Worm (Caenorhabditis elegans): Measurements from ENCODE around the gene Y39A1A.17.

ce11 chrIII:10706481-10706880 is 15.6 kb upstream of the Y39A1A.17 start:
- TF ChIP-seq mec-3 (tag; optimal IDR thresholded peaks at IDR 0.05; ENCODE audit: borderline replicate concordance) = no peak
- no peak for TF ChIP-seq fkh-10 (GFP tag; optimal IDR thresholded peaks at IDR 0.05)
- no peak for TF ChIP-seq nhr-11 (tag; optimal IDR thresholded peaks at IDR 0.05)
- no peak for TF ChIP-seq hlh-30 (tag; optimal IDR thresholded peaks at IDR 0.05; ENCODE audit: insufficient read depth)
- TF ChIP-seq pqm-1 (tag; optimal IDR thresholded peaks at IDR 0.05) = no peak
- TF ChIP-seq K09A11.1 (tag; optimal IDR thresholded peaks at IDR 0.05; ENCODE audit: insufficient read depth) = no peak
- no peak for TF ChIP-seq madf-2 (tag; optimal IDR thresholded peaks at IDR 0.05)
- TF ChIP-seq unc-55 (GFP tag; optimal IDR thresholded peaks at IDR 0.05) = no peak
- TF ChIP-seq C38D4.7 (GFP tag; optimal IDR thresholded peaks at IDR 0.05) = no peak
